Fruit fly (Drosophila melanogaster) whole organism, embryonic: ENCODE measurements around the gene CG34462.

Source experiments
- Atf-2 ChIP-seq: fragments of 200-800 bp; sonication (Bioruptor generic); optimal IDR thresholded peaks from 2 replicates; lab custom pipeline; 2016; ENCODE audit warnings: missing biosample characterization, missing genetic modification characterization
- Bdp1 ChIP-seq: fragments of 200-800 bp; sonication (Bioruptor generic); optimal IDR thresholded peaks from 3 replicates; lab custom pipeline; 2016; ENCODE audit warnings: missing biosample characterization, missing genetic modification characterization
- BtbVII ChIP-seq: fragments of 200-800 bp; sonication (Bioruptor generic); optimal IDR thresholded peaks from 3 replicates; lab custom pipeline; 2017; ENCODE audit warnings: missing biosample characterization, mild to moderate bottlenecking, missing genetic modification characterization
- C15 ChIP-seq: fragments of 200-800 bp; sonication (Bioruptor generic); IDR thresholded peaks from 3 replicates; pipeline ENCODE4 v1.3.6; 2022; ENCODE audit warnings: missing biosample characterization, missing genetic modification characterization
- CG10209 ChIP-seq: fragments of 200-800 bp; sonication (Bioruptor generic); optimal IDR thresholded peaks from 3 replicates; lab custom pipeline; 2017; ENCODE audit warnings: missing biosample characterization, mild to moderate bottlenecking, missing genetic modification characterization, missing genetic modification reagents
- CG10979 ChIP-seq: fragments of 200-800 bp; sonication (Bioruptor generic); optimal IDR thresholded peaks from 2 replicates; lab custom pipeline; 2018; ENCODE audit warnings: missing biosample characterization, mild to moderate bottlenecking, missing genetic modification characterization, moderate library complexity
- CG11085 ChIP-seq: fragments of 200-800 bp; sonication (Bioruptor generic); IDR thresholded peaks from 2 replicates; pipeline ENCODE4 v1.3.6; 2022; ENCODE audit warnings: missing biosample characterization, missing genetic modification characterization
- CG12155 ChIP-seq: fragments of 200-800 bp; sonication (Bioruptor generic); optimal IDR thresholded peaks from 3 replicates; lab custom pipeline; 2016; ENCODE audit warnings: missing biosample characterization, missing genetic modification characterization
- CG13287 ChIP-seq: fragments of 200-800 bp; sonication (Bioruptor generic); IDR thresholded peaks from 2 replicates; pipeline ENCODE4 v1.3.6; 2022; ENCODE audit warnings: missing biosample characterization, missing genetic modification characterization; ENCODE audit not compliant: partially characterized antibody
- CG13296 ChIP-seq: fragments of 200-800 bp; sonication (Bioruptor generic); optimal IDR thresholded peaks from 3 replicates; lab custom pipeline; 2018; ENCODE audit warnings: missing biosample characterization, mild to moderate bottlenecking, missing genetic modification characterization
- CG14014 ChIP-seq: fragments of 200-800 bp; sonication (Bioruptor generic); IDR thresholded peaks from 2 replicates; pipeline ENCODE4 v1.3.6; 2022; ENCODE audit warnings: missing biosample characterization, missing genetic modification characterization
- CG14860 ChIP-seq: fragments of 200-800 bp; sonication (Bioruptor generic); IDR thresholded peaks from 3 replicates; pipeline ENCODE4 v1.3.6; 2022; ENCODE audit warnings: missing biosample characterization, missing genetic modification characterization; ENCODE audit not compliant: partially characterized antibody
- CG14965 ChIP-seq: fragments of 200-800 bp; sonication (Bioruptor generic); optimal IDR thresholded peaks from 2 replicates; lab custom pipeline; 2016; ENCODE audit warnings: missing biosample characterization, missing genetic modification characterization, borderline replicate concordance
- CG16815 ChIP-seq: fragments of 200-800 bp; sonication (Bioruptor generic); optimal IDR thresholded peaks from 3 replicates; lab custom pipeline; 2017; ENCODE audit warnings: missing biosample characterization, mild to moderate bottlenecking, missing genetic modification characterization
- CG17328 ChIP-seq: fragments of 200-800 bp; sonication (Bioruptor generic); IDR thresholded peaks from 2 replicates; pipeline ENCODE4 v1.3.6; 2022; ENCODE audit warnings: missing biosample characterization, missing genetic modification characterization
- CG18476 ChIP-seq: fragments of 200-800 bp; sonication (Bioruptor generic); optimal IDR thresholded peaks from 2 replicates; lab custom pipeline; 2016; ENCODE audit warnings: missing biosample characterization, mild to moderate bottlenecking, missing genetic modification characterization
- CG18619 ChIP-seq: fragments of 200-800 bp; sonication (Bioruptor generic); optimal IDR thresholded peaks from 3 replicates; lab custom pipeline; 2017; ENCODE audit warnings: missing biosample characterization, mild to moderate bottlenecking, missing genetic modification characterization
- CG2129 ChIP-seq: fragments of 200-800 bp; sonication (Bioruptor generic); IDR thresholded peaks from 2 replicates; pipeline ENCODE4 v1.3.6; 2022; ENCODE audit warnings: missing biosample characterization, missing genetic modification characterization; ENCODE audit not compliant: partially characterized antibody
- CG3065 ChIP-seq: fragments of 200-800 bp; sonication (Bioruptor generic); optimal IDR thresholded peaks from 2 replicates; lab custom pipeline; 2016; ENCODE audit warnings: missing biosample characterization, missing genetic modification characterization
- CG31441 ChIP-seq: fragments of 200-800 bp; sonication (Bioruptor generic); IDR thresholded peaks from 2 replicates; pipeline ENCODE4 v1.3.6; 2022; ENCODE audit warnings: missing biosample characterization, missing genetic modification characterization
- CG34224 ChIP-seq: fragments of 200-800 bp; sonication (Bioruptor generic); IDR thresholded peaks from 3 replicates; pipeline ENCODE4 v1.3.6; 2022; ENCODE audit warnings: missing biosample characterization, missing genetic modification characterization; ENCODE audit not compliant: partially characterized antibody
- CG6689 ChIP-seq: fragments of 200-800 bp; sonication (Bioruptor generic); IDR thresholded peaks from 2 replicates; pipeline ENCODE4 v1.3.6; 2022; ENCODE audit warnings: missing biosample characterization, missing genetic modification characterization
- CG7372 ChIP-seq: fragments of 200-800 bp; sonication (Bioruptor generic); IDR thresholded peaks from 2 replicates; pipeline ENCODE4 v1.3.6; 2022; ENCODE audit warnings: missing biosample characterization, missing genetic modification characterization
- CG8944 ChIP-seq: fragments of 200-800 bp; sonication (Bioruptor generic); optimal IDR thresholded peaks from 3 replicates; lab custom pipeline; 2016; ENCODE audit warnings: missing biosample characterization, missing genetic modification characterization
- CG9727 ChIP-seq: fragments of 200-800 bp; sonication (Bioruptor generic); optimal IDR thresholded peaks from 3 replicates; lab custom pipeline; 2017; ENCODE audit warnings: missing biosample characterization, mild to moderate bottlenecking, missing genetic modification characterization
- CTCF ChIP-seq: fragments of 200-800 bp; sonication (Bioruptor generic); optimal IDR thresholded peaks from 2 replicates; lab custom pipeline; 2017; ENCODE audit warnings: missing biosample characterization, mild to moderate bottlenecking, missing genetic modification characterization, moderate library complexity
- Dfd ChIP-seq, 2 experiments: fragments of >200 bp; optimal IDR thresholded peaks; 2 replicates each; lab custom pipeline; 2017; ENCODE audit warnings: missing biosample characterization in 2 of 2, missing genetic modification characterization in 2 of 2
- Fer1 ChIP-seq: fragments of 200-800 bp; sonication (Bioruptor generic); optimal IDR thresholded peaks from 2 replicates; lab custom pipeline; 2017; ENCODE audit warnings: missing biosample characterization, mild to moderate bottlenecking, missing genetic modification characterization
- Hand ChIP-seq: fragments of 200-800 bp; sonication (Bioruptor generic); optimal IDR thresholded peaks from 2 replicates; lab custom pipeline; 2017; ENCODE audit warnings: mild to moderate bottlenecking, missing biosample characterization, missing genetic modification reagents, missing genetic modification characterization
- Lhr ChIP-seq: fragments of 200-800 bp; sonication (Bioruptor generic); optimal IDR thresholded peaks from 3 replicates; lab custom pipeline; 2017; ENCODE audit warnings: mild to moderate bottlenecking, missing biosample characterization, missing genetic modification reagents, missing genetic modification characterization
- Rfx ChIP-seq: fragments of 200-800 bp; sonication (Bioruptor generic); IDR thresholded peaks from 2 replicates; pipeline ENCODE4 v1.3.6; 2022; ENCODE audit warnings: missing biosample characterization, missing genetic modification characterization
- Sox100B ChIP-seq: fragments of 200-800 bp; sonication (Bioruptor generic); optimal IDR thresholded peaks from 3 replicates; lab custom pipeline; 2018; ENCODE audit warnings: missing biosample characterization, mild to moderate bottlenecking, missing genetic modification characterization
- Taf1 ChIP-seq: fragments of 200-800 bp; sonication (Bioruptor generic); IDR thresholded peaks from 2 replicates; pipeline ENCODE4 v1.3.6; 2022; ENCODE audit warnings: missing biosample characterization, missing genetic modification characterization
- Tbp ChIP-seq: fragments of >200 bp; optimal IDR thresholded peaks from 2 replicates; lab custom pipeline; 2018; ENCODE audit warnings: missing biosample characterization, missing genetic modification characterization
- bcd ChIP-seq: fragments of 200-800 bp; sonication (Bioruptor generic); optimal IDR thresholded peaks from 2 replicates; lab custom pipeline; 2017; ENCODE audit warnings: missing biosample characterization, mild to moderate bottlenecking, missing genetic modification characterization
- chif ChIP-seq, 2 experiments: fragments of 200-800 bp; sonication (Bioruptor generic); optimal IDR thresholded peaks; 3 replicates each; lab custom pipeline; 2016; ENCODE audit warnings: missing biosample characterization in 2 of 2, missing genetic modification characterization in 2 of 2
- ci ChIP-seq: fragments of 200-800 bp; sonication (Bioruptor generic); IDR thresholded peaks from 3 replicates; pipeline ENCODE4 v1.3.6; 2022; ENCODE audit warnings: missing biosample characterization, missing genetic modification characterization
- esg ChIP-seq: fragments of 200-800 bp; sonication (Bioruptor generic); conservative IDR thresholded peaks from 2 replicates; pipeline ENCODE4 v1.3.6; 2022; ENCODE audit warnings: missing biosample characterization, missing genetic modification characterization
- gfzf ChIP-seq: fragments of 200-800 bp; sonication (Bioruptor generic); optimal IDR thresholded peaks from 2 replicates; lab custom pipeline; 2016; ENCODE audit warnings: missing biosample characterization, mild to moderate bottlenecking, missing genetic modification characterization, moderate library complexity
- grau ChIP-seq: fragments of 200-800 bp; optimal IDR thresholded peaks from 3 replicates; lab custom pipeline; 2019; ENCODE audit warnings: missing biosample characterization, mild to moderate bottlenecking, missing genetic modification characterization, moderate library complexity
- gt ChIP-seq: fragments of 200-800 bp; sonication (Bioruptor generic); IDR thresholded peaks from 2 replicates; pipeline ENCODE4 v1.3.6; 2022; ENCODE audit warnings: missing biosample characterization, missing genetic modification characterization
- ham ChIP-seq: fragments of 200-800 bp; sonication (Bioruptor generic); IDR thresholded peaks from 2 replicates; pipeline ENCODE4 v1.3.6; 2022; ENCODE audit warnings: missing biosample characterization, missing genetic modification characterization
- her ChIP-seq: fragments of 200-800 bp; sonication (Bioruptor generic); optimal IDR thresholded peaks from 2 replicates; lab custom pipeline; 2016; ENCODE audit warnings: missing biosample characterization, missing genetic modification characterization
- lab ChIP-seq: fragments of 200-800 bp; sonication (Bioruptor generic); optimal IDR thresholded peaks from 3 replicates; lab custom pipeline; 2017; ENCODE audit warnings: missing biosample characterization, missing genetic modification characterization, mild to moderate bottlenecking, moderate library complexity, missing genetic modification reagents
- mld ChIP-seq: fragments of 200-800 bp; sonication (Bioruptor generic); IDR thresholded peaks from 3 replicates; pipeline ENCODE4 v1.3.6; 2022; ENCODE audit warnings: missing biosample characterization, missing genetic modification characterization; ENCODE audit not compliant: partially characterized antibody
- pzg ChIP-seq: fragments of 200-800 bp; sonication (Bioruptor generic); optimal IDR thresholded peaks from 3 replicates; lab custom pipeline; 2018; ENCODE audit warnings: missing biosample characterization, mild to moderate bottlenecking, missing genetic modification characterization, moderate library complexity
- tin ChIP-seq: fragments of 200-800 bp; sonication (Bioruptor generic); optimal IDR thresholded peaks from 3 replicates; lab custom pipeline; 2016; ENCODE audit warnings: missing biosample characterization, missing genetic modification characterization
- tll ChIP-seq, 2 experiments: fragments of 200-800 bp in 1 of 2; fragments of >200 bp in 1 of 2; sonication (Bioruptor generic) in 1 of 2; optimal IDR thresholded peaks; 2 replicates each; lab custom pipeline; 2017 to 2019; ENCODE audit warnings: missing biosample characterization in 2 of 2, missing genetic modification characterization in 2 of 2, mild to moderate bottlenecking in 1 of 2, moderate library complexity in 1 of 2
- toy ChIP-seq: fragments of 200-800 bp; sonication (Bioruptor generic); IDR thresholded peaks from 2 replicates; pipeline ENCODE4 v1.3.6; 2022; ENCODE audit warnings: missing biosample characterization, missing genetic modification characterization
- yki ChIP-seq: fragments of >200 bp; optimal IDR thresholded peaks from 3 replicates; lab custom pipeline; 2018

Gene CG34462

DNA sequence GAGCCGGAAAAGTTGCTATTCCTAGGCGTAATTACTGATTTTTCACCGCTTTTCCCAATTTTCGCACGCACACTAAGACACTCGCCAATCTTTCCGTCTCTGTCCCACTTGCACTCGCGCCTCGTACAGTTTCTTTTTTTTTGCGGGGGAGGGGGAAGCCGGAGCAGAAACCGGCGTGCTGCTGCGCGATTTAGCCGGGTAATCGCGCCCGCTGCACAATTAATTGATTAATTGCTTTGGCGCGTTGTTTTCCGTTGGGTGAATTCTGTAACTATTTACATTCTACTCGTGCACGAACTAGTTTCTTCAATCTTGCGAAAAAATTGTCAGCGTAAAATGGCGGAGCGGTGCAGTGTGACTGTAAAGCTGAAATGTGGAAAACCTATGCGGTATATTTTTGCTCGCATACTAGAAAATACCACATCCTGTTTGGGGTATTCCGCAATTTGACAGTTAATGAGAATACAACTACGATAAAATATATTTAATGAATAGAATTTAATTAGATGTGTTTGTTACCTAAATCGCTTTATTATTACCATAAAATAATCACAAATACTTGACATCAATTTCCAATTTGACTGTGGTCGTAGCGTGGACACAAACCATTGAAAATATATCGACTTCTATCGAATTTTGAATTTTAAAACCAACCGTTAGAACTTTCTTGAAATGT is 13.1 kb upstream of the CG34462 start, which contains the start of gene Cpsf6 (continued):
- peak; percentile 61 for TF ChIP-seq CG31441 (GFP tag; lab: Robert Waterston, UW)
- peak; percentile 57 for TF ChIP-seq CG13296 (GFP tag; lab: Kevin White, UChicago)
- peak; percentile 68 for TF ChIP-seq CG7372 (GFP tag; lab: Robert Waterston, UW)
- TF ChIP-seq Fer1 = no peak
- no peak for TF ChIP-seq yki (lab: Kevin White, UChicago)
- peak; percentile 22 for TF ChIP-seq CG16815 (GFP tag; lab: Kevin White, UChicago)
- TF ChIP-seq CG17328 = peak; percentile 76
- peak; percentile 75 for TF ChIP-seq grau (tag; lab: Kevin White, UChicago)
- no peak for TF ChIP-seq Hand
- peak; percentile 64 for TF ChIP-seq CG18476 (GFP tag; lab: Kevin White, UChicago)
- peak; percentile 63 for TF ChIP-seq lab
- peak; percentile 70 for TF ChIP-seq Rfx (GFP tag; lab: Robert Waterston, UW)
- TF ChIP-seq CG3065 = peak; percentile 1
- peak; percentile 64 for TF ChIP-seq CG10979 (tag; lab: Kevin White, UChicago)
- TF ChIP-seq CG14965 (GFP tag; lab: Kevin White, UChicago) = no peak
- TF ChIP-seq CTCF = peak; percentile 4
- TF ChIP-seq bcd = peak; percentile 38
- TF ChIP-seq CG2129 (GFP tag; lab: Robert Waterston, UW) = no peak
- peak; percentile 63 for TF ChIP-seq tin
- no peak for TF ChIP-seq CG11085 (GFP tag; lab: Robert Waterston, UW)
- TF ChIP-seq BtbVII (GFP tag; lab: Kevin White, UChicago) = no peak
- TF ChIP-seq ci (GFP tag; lab: Robert Waterston, UW) = peak; percentile 82
- TF ChIP-seq CG13287 (GFP tag; lab: Robert Waterston, UW) = peak; percentile 10; the same call in 1 of the 2 replicates
- TF ChIP-seq CG34224 = peak; percentile 36; the same call in 1 of the 3 replicates
- TF ChIP-seq pzg (GFP tag; lab: Kevin White, UChicago) = peak; percentile 79
- TF ChIP-seq CG18619 (GFP tag; lab: Kevin White, UChicago) = peak; percentile 35
- no peak for TF ChIP-seq gt (GFP tag; lab: Robert Waterston, UW)
- TF ChIP-seq chif (GFP tag; optimal IDR thresholded peaks at IDR 0.05; lab: Kevin White, UChicago) = peak in 1 of 2 experiments; percentile 17
- TF ChIP-seq gfzf (GFP tag; lab: Kevin White, UChicago) = peak; percentile 79
- peak; percentile 63 for TF ChIP-seq CG10209
- no peak for TF ChIP-seq Dfd (GFP tag; optimal IDR thresholded peaks at IDR 0.05; lab: Kevin White, UChicago)
- TF ChIP-seq Bdp1 (GFP tag; lab: Kevin White, UChicago) = peak; percentile 29
- TF ChIP-seq Lhr = peak; percentile 80
- peak; percentile 37; the same call in 1 of the 2 replicates for TF ChIP-seq esg (GFP tag; lab: Robert Waterston, UW)
- no peak for TF ChIP-seq CG14860 (GFP tag; lab: Robert Waterston, UW)
- TF ChIP-seq Atf-2 = no peak
- TF ChIP-seq Sox100B (GFP tag; lab: Kevin White, UChicago) = peak; percentile 35
- TF ChIP-seq toy (GFP tag; lab: Robert Waterston, UW) = no peak
- peak; percentile 6 for TF ChIP-seq CG8944
- no peak for TF ChIP-seq C15 (GFP tag; lab: Robert Waterston, UW)
- TF ChIP-seq mld (GFP tag; lab: Robert Waterston, UW) = no peak
- no peak for TF ChIP-seq ham (GFP tag; lab: Robert Waterston, UW)
- TF ChIP-seq CG12155 (GFP tag; lab: Kevin White, UChicago) = peak; percentile 44
- no peak for TF ChIP-seq Taf1 (GFP tag; lab: Robert Waterston, UW)
- TF ChIP-seq CG14014 (GFP tag; lab: Robert Waterston, UW) = peak; percentile 56
- no peak for TF ChIP-seq her (GFP tag; lab: Kevin White, UChicago)
- peak; percentile 27 for TF ChIP-seq Tbp (GFP tag; lab: Kevin White, UChicago)
- TF ChIP-seq tll (GFP tag; optimal IDR thresholded peaks at IDR 0.05; lab: Kevin White, UChicago) = no peak
- peak; percentile 48 for TF ChIP-seq CG9727 (GFP tag; lab: Kevin White, UChicago)
- peak; percentile 50 for TF ChIP-seq CG6689 (GFP tag; lab: Robert Waterston, UW)
